Worm (Caenorhabditis elegans): ENCODE data around the gene F46B6.12.

F46B6.12 gene

DNA sequence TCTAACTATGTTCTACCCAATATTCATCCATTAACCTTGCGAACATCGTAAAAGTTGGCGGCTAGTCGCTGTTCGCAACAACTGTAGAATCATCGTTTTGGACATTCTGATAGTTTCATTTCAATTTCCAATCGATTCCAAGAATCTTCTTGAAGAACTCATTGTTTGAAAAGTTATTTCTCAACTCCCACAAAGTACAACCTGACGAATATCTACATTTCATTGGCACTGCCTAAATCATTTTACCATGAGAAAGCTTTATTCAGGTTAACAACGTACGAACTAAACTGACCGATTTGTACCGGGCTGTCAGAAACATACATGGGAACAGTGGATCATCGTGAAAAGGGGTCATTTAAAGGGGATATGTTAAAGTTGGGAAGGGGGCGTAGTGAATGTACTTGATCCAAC lies 11.1 kb upstream of the F46B6.12 start, which contains the start of gene F46B6.6:
TSS of gene F46B6.6 (minus strand) at position 148 of the 411 bp plus-strand sequence.
- TF ChIP-seq eor-1 (tag; optimal IDR thresholded peaks at IDR 0.05) = no peak
- peak; percentile 80 for TF ChIP-seq ama-1 (optimal IDR thresholded peaks at IDR 0.05)
- TF ChIP-seq ceh-28 (tag; optimal IDR thresholded peaks at IDR 0.05) = no peak
- TF ChIP-seq pqm-1 (tag; optimal IDR thresholded peaks at IDR 0.05) = no peak
- peak; percentile 49 for TF ChIP-seq nhr-43 (tag; optimal IDR thresholded peaks at IDR 0.05; ENCODE audit: poor library complexity, severe bottlenecking)
- TF ChIP-seq ceh-16 (tag; optimal IDR thresholded peaks at IDR 0.05) = no peak
- no peak for TF ChIP-seq nhr-67 (tag; optimal IDR thresholded peaks at IDR 0.05)
- TF ChIP-seq aly-2 (tag; optimal IDR thresholded peaks at IDR 0.05) = no peak
- peak; percentile 21 for TF ChIP-seq elt-2 (tag; optimal IDR thresholded peaks at IDR 0.05)

DNA sequence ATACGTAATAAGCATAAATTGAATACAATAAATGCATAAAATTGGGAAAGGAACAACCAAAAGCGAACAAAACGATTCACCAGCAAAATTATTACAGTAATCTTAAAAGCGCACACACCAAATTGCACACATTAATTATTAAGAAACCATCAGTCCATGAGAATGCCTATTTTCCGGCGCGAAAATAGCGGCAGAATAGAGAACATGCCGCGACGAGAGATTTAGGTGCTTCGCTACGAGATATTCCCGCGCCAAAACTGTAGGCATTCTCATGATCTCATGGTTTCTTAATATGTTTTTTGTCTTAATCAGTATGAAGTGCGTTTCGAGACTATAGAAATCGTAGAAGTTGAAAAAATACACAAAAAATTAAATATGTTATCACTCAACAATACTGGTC lies 8.6 kb upstream of the F46B6.12 start:
- TF ChIP-seq ceh-82 (tag; optimal IDR thresholded peaks at IDR 0.05) = no peak
- TF ChIP-seq lsy-12 (tag; optimal IDR thresholded peaks at IDR 0.05) = no peak
- no peak for TF ChIP-seq nhr-76 (tag; optimal IDR thresholded peaks at IDR 0.05)
- no peak for TF ChIP-seq fkh-10 (GFP tag; optimal IDR thresholded peaks at IDR 0.05)
- no peak for TF ChIP-seq ztf-11 (tag; optimal IDR thresholded peaks at IDR 0.05)
- TF ChIP-seq egl-27 (tag; optimal IDR thresholded peaks at IDR 0.05) = no peak
- no peak for TF ChIP-seq lin-15B (tag; optimal IDR thresholded peaks at IDR 0.05)
- TF ChIP-seq nhr-43 (tag; optimal IDR thresholded peaks at IDR 0.05; ENCODE audit: poor library complexity, severe bottlenecking) = no peak
- TF ChIP-seq nhr-23 (tag; optimal IDR thresholded peaks at IDR 0.05) = no peak

DNA sequence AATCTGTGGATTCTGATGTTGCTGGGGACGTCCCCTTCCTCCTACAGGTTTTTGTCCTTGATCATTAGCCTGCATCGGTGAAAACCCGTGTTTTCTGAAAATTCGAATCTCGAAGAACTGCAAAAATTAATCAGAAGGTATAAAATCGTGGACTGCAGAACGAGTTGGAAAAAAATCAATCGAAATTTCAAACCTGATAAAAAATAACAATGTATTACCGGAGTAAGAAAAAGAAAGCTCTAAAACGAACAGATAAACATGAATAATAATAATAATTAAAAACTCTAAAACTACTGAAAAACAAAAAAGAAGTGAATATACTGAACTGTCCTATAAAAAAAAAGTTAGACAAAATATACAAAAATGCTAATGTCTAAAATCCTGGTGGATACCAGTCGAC lies 7.3 kb upstream of the F46B6.12 start, which contains the start of gene F46B6.5:
TSS of gene F46B6.5 (minus strand) at position 101 of the 400 bp plus-strand sequence.
- TF ChIP-seq fkh-10 (GFP tag; optimal IDR thresholded peaks at IDR 0.05) (no peak), nhr-25 (tag; optimal IDR thresholded peaks at IDR 0.05) (no peak), ama-1 (optimal IDR thresholded peaks at IDR 0.05) (no peak), ztf-4 (tag; optimal IDR thresholded peaks at IDR 0.05) (no peak), mdl-1 (tag; optimal IDR thresholded peaks at IDR 0.05) (no peak), elt-3 (tag; optimal IDR thresholded peaks at IDR 0.05) (no peak), daf-12 (tag; optimal IDR thresholded peaks at IDR 0.05) (no peak), pha-4 (tag; optimal IDR thresholded peaks at IDR 0.05) (no peak), nhr-43 (tag; optimal IDR thresholded peaks at IDR 0.05; ENCODE audit: poor library complexity, severe bottlenecking) (no peak), ceh-82 (tag; optimal IDR thresholded peaks at IDR 0.05) (no peak), ceh-16 (tag; optimal IDR thresholded peaks at IDR 0.05) (no peak), ztf-11 (tag; optimal IDR thresholded peaks at IDR 0.05) (no peak), ZK546.5 (tag; optimal IDR thresholded peaks at IDR 0.05) (no peak), nhr-12 (tag; optimal IDR thresholded peaks at IDR 0.05) (no peak), elt-2 (tag; optimal IDR thresholded peaks at IDR 0.05) (no peak), lin-39 (tag; optimal IDR thresholded peaks at IDR 0.05) (no peak), unc-62 (GFP tag; optimal IDR thresholded peaks at IDR 0.05) (no peak), nhr-237 (tag; optimal IDR thresholded peaks at IDR 0.05) (no peak)

DNA sequence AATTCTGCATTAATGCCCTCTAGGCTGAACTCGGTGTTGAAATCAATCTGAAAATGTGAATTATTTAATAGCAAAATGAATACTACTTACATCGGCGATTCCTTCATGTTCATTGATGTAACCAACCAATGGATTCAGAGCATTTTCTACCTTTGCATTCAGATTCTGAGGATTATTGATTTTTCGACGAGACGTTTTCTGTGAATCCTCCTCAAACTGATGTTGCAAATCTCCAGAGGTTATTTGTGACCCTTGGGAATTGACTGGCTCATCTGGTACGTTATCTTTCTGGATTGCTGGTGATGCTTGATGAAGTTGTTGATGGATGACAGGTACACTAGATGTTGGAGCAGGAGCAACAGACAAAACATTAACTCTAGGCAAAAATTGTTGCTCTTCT lies 6.4 kb upstream of the F46B6.12 start:
- no peak for TF ChIP-seq nfya-1 (tag; optimal IDR thresholded peaks at IDR 0.05; ENCODE audit: insufficient read depth)
- no peak for TF ChIP-seq sea-2 (GFP tag; optimal IDR thresholded peaks at IDR 0.05)
- no peak for TF ChIP-seq tbx-2 (tag; optimal IDR thresholded peaks at IDR 0.05)
- no peak for TF ChIP-seq ceh-28 (tag; optimal IDR thresholded peaks at IDR 0.05)
- TF ChIP-seq fkh-10 (GFP tag; optimal IDR thresholded peaks at IDR 0.05) = no peak
- no peak for TF ChIP-seq nhr-76 (tag; optimal IDR thresholded peaks at IDR 0.05)
- no peak for TF ChIP-seq ceh-82 (tag; optimal IDR thresholded peaks at IDR 0.05)
- TF ChIP-seq skn-1 (tag; optimal IDR thresholded peaks at IDR 0.05) = no peak
- no peak for TF ChIP-seq ztf-11 (tag; optimal IDR thresholded peaks at IDR 0.05)
- TF ChIP-seq nhr-11 (tag; optimal IDR thresholded peaks at IDR 0.05) = no peak
- TF ChIP-seq nhr-43 (tag; optimal IDR thresholded peaks at IDR 0.05; ENCODE audit: poor library complexity, severe bottlenecking) = no peak

DNA sequence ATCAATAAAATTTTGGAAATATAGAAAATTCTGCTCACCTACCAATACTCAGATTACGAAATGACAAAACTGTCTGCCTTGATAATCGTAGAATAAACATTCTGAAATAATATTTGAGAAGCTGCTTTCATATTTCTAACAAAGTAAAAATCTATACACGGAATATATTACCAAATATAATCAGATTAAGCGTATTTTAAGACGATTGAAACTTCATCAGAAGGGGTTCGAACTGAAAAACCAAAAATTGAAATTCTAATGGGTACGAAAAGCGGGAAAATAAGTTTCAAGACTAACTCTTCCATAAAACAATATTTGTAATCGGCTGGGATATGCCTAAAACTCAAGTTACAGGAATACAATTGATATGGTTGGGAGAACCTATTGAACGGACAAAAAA lies 3.8 kb upstream of the F46B6.12 start, which contains the start of gene F46B6.4:
TSS of gene F46B6.4 (minus strand) at position 101 of the 400 bp plus-strand sequence.
- TF ChIP-seq nhr-43 (tag; optimal IDR thresholded peaks at IDR 0.05; ENCODE audit: poor library complexity, severe bottlenecking) = no peak
- no peak for TF ChIP-seq pha-4 (tag; optimal IDR thresholded peaks at IDR 0.05)
- no peak for TF ChIP-seq unc-39 (tag; optimal IDR thresholded peaks at IDR 0.05)
- TF ChIP-seq lsy-12 (tag; optimal IDR thresholded peaks at IDR 0.05) = no peak
- no peak for TF ChIP-seq nhr-67 (tag; optimal IDR thresholded peaks at IDR 0.05)

All from whole organism, L3 larva.